Fruit fly (Drosophila melanogaster): ENCODE measurements around the gene CG6154.

Gene CG6154

DNA sequence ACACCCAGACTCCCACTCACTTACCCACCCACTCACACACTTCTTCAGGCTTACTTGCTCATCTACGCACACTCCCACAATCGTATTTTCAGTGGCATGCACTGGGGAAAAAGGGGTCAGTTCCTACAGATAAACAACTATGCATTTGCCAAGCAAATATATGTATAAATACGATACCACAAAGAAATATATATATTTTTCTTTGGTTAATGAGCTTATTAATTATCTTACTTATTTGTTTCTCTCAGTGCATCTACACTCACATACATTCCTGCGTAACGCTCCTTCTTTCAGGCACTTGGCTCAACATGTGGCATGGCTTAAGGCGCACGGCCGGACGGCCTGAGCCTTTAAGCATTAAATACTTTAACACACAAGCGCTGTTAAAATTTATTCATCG is 17.9 kb downstream of the CG6154 start (continued):
- TF ChIP-seq pb (GFP tag; optimal IDR thresholded peaks at IDR 0.05) (no peak), Hmr (GFP tag; optimal IDR thresholded peaks at IDR 0.05) (peak; percentile 79), nerfin-2 (GFP tag; IDR thresholded peaks at IDR 0.05; ENCODE audit: partially characterized antibody) (no peak), gcm2 (GFP tag; optimal IDR thresholded peaks at IDR 0.05) (no peak), aop (GFP tag; IDR thresholded peaks at IDR 0.05) (no peak), Blimp-1 (GFP tag; optimal IDR thresholded peaks at IDR 0.05) (peak; percentile 17), CG15269 (tag; optimal IDR thresholded peaks at IDR 0.05) (peak; percentile 63), da (GFP tag; optimal IDR thresholded peaks at IDR 0.05) (no peak), HmgD (GFP tag; optimal IDR thresholded peaks at IDR 0.05) (no peak), Neu2 (GFP tag; optimal IDR thresholded peaks at IDR 0.05; ENCODE audit: borderline replicate concordance) (no peak), vnd (GFP tag; IDR thresholded peaks at IDR 0.05; ENCODE audit: partially characterized antibody) (no peak), Spps (tag; optimal IDR thresholded peaks at IDR 0.05) (no peak), mam (GFP tag; optimal IDR thresholded peaks at IDR 0.05) (peak; percentile 14), CG34376 (GFP tag; optimal IDR thresholded peaks at IDR 0.05) (peak; percentile 25), CG30020 (tag; optimal IDR thresholded peaks at IDR 0.05) (no peak), CG1529 (GFP tag; optimal IDR thresholded peaks at IDR 0.05) (no peak), CG13424 (tag; optimal IDR thresholded peaks at IDR 0.05) (peak; percentile 51), Dll (GFP tag; IDR thresholded peaks at IDR 0.05; ENCODE audit: partially characterized antibody) (no peak), Hsf (GFP tag; optimal IDR thresholded peaks at IDR 0.05) (peak; percentile 30), Side (GFP tag; optimal IDR thresholded peaks at IDR 0.05) (no peak), NfI (GFP tag; optimal IDR thresholded peaks at IDR 0.05) (peak; percentile 50), CG15514 (GFP tag; optimal IDR thresholded peaks at IDR 0.05) (peak; percentile 65), bbx (GFP tag; IDR thresholded peaks at IDR 0.05; ENCODE audit: partially characterized antibody) (no peak), sug (tag; optimal IDR thresholded peaks at IDR 0.05) (peak; percentile 17), CG6854 (GFP tag; optimal IDR thresholded peaks at IDR 0.05) (peak; percentile 53), CG30403 (GFP tag; optimal IDR thresholded peaks at IDR 0.05) (peak; percentile 37), gsb-n (tag; optimal IDR thresholded peaks at IDR 0.05) (no peak), CG10431 (GFP tag; optimal IDR thresholded peaks at IDR 0.05) (no peak), Vsx1 (GFP tag; optimal IDR thresholded peaks at IDR 0.05) (no peak), btn (GFP tag; optimal IDR thresholded peaks at IDR 0.05) (no peak), salm (tag; optimal IDR thresholded peaks at IDR 0.05) (no peak), Hey (tag; optimal IDR thresholded peaks at IDR 0.05) (no peak), Hr39 (optimal IDR thresholded peaks at IDR 0.05) (no peak), al (GFP tag; IDR thresholded peaks at IDR 0.05) (no peak), CG11398 (GFP tag; optimal IDR thresholded peaks at IDR 0.05) (no peak), NC2β (GFP tag; optimal IDR thresholded peaks at IDR 0.05) (no peak), wor (GFP tag; IDR thresholded peaks at IDR 0.05) (0 out of 2 replicates have a peak, but pooled peaks have one; percentile 14), CG3838 (GFP tag; optimal IDR thresholded peaks at IDR 0.05) (no peak), nerfin-1 (tag; optimal IDR thresholded peaks at IDR 0.05) (no peak), CG3995 (GFP tag; optimal IDR thresholded peaks at IDR 0.05) (no peak), Xrp1 (GFP tag; IDR thresholded peaks at IDR 0.05) (no peak), CG8944 (GFP tag; optimal IDR thresholded peaks at IDR 0.05) (no peak), CG4820 (GFP tag; optimal IDR thresholded peaks at IDR 0.05) (no peak), CG15073 (GFP tag; optimal IDR thresholded peaks at IDR 0.05) (no peak), toy (GFP tag; IDR thresholded peaks at IDR 0.05) (no peak), Awh (GFP tag; IDR thresholded peaks at IDR 0.05) (no peak), ap (GFP tag; IDR thresholded peaks at IDR 0.05) (peak; percentile 27; the same call in 1 of the 2 replicates), stc (GFP tag; IDR thresholded peaks at IDR 0.05) (0 out of 2 replicates have a peak, but pooled peaks have one; percentile 54), p53 (GFP tag; optimal IDR thresholded peaks at IDR 0.05) (no peak), Fer1 (GFP tag; optimal IDR thresholded peaks at IDR 0.05) (peak; percentile 84), ttk (GFP tag; IDR thresholded peaks at IDR 0.05) (peak; percentile 47; the same call in 1 of the 2 replicates), CG8478 (optimal IDR thresholded peaks at IDR 0.05) (no peak)

All from whole organism, embryonic.